Fruit fly (Drosophila melanogaster): ENCODE measurements around the gene CG5535.

DNA sequence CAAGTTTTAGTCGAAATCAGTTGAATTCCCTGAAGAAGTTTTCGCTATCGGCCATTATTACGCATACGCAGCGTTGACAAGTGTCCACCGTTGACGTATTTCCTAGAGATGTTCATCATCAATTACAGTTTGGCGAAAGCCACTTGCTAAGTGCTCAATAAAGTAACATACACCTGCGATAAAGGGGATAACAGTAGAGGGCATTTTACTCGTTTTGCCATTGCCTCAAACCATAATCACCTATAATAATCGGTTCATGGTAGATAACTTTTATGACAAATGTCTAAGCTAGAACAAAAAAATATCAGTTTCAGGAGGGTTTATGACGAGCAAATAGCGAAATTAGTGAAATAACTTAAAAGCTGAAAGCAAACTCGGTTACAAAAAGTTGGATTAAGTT, 46.0 kb upstream of the CG5535 start:
- TF ChIP-seq pan (optimal IDR thresholded peaks at IDR 0.05), result no peak
- no peak for TF ChIP-seq usp (GFP tag; optimal IDR thresholded peaks at IDR 0.05)
- no peak for TF ChIP-seq Dll (optimal IDR thresholded peaks at IDR 0.05)
- TF ChIP-seq CG8478 (optimal IDR thresholded peaks at IDR 0.05), result no peak
- no peak for TF ChIP-seq psq (optimal IDR thresholded peaks at IDR 0.05)

Data from whole organism.